Worm (Caenorhabditis elegans): Measurements from ENCODE around the gene fbxb-33.

- TF ChIP-seq ceh-9 (tag; optimal IDR thresholded peaks at IDR 0.05) (no peak), nhr-25 (tag; optimal IDR thresholded peaks at IDR 0.05) (no peak), elt-1 (tag; optimal IDR thresholded peaks at IDR 0.05) (no peak), R02D3.7 (tag; optimal IDR thresholded peaks at IDR 0.05) (no peak), mdl-1 (tag; optimal IDR thresholded peaks at IDR 0.05) (no peak), nhr-12 (tag; optimal IDR thresholded peaks at IDR 0.05) (no peak), ama-1 (optimal IDR thresholded peaks at IDR 0.05) (no peak), nhr-237 (tag; optimal IDR thresholded peaks at IDR 0.05) (no peak), ztf-11 (tag; optimal IDR thresholded peaks at IDR 0.05) (no peak), aly-2 (tag; optimal IDR thresholded peaks at IDR 0.05) (no peak)
These were observed 12.4 kb upstream of the fbxb-33 start for ce11 chrII:3634765-3635164.

Measured in whole organism, L3 larva.